Fruit fly (Drosophila melanogaster) whole organism, embryonic: ENCODE results near the gene Cpr67Fa2.

Experiments
- Adf1 ChIP-seq: fragments of 200-800 bp; sonication (Bioruptor generic); IDR thresholded peaks from 2 replicates; pipeline ENCODE4 v1.3.6; 2022; ENCODE audit warnings: missing biosample characterization, missing genetic modification characterization
- C15 ChIP-seq: fragments of 200-800 bp; sonication (Bioruptor generic); IDR thresholded peaks from 3 replicates; pipeline ENCODE4 v1.3.6; 2022; ENCODE audit warnings: missing biosample characterization, missing genetic modification characterization
- CG10979 ChIP-seq: fragments of 200-800 bp; sonication (Bioruptor generic); optimal IDR thresholded peaks from 2 replicates; lab custom pipeline; 2018; ENCODE audit warnings: missing biosample characterization, mild to moderate bottlenecking, missing genetic modification characterization, moderate library complexity
- CG1233 ChIP-seq: fragments of 200-800 bp; sonication (Bioruptor generic); optimal IDR thresholded peaks from 4 replicates; lab custom pipeline; 2018; ENCODE audit warnings: missing biosample characterization, mild to moderate bottlenecking, missing genetic modification characterization
- CG12769 ChIP-seq: fragments of 200-800 bp; sonication (Bioruptor generic); optimal IDR thresholded peaks from 2 replicates; lab custom pipeline; 2019; ENCODE audit warnings: missing biosample characterization, mild to moderate bottlenecking, missing genetic modification characterization, moderate library complexity
- CG13123 ChIP-seq: fragments of 200-800 bp; sonication (Bioruptor generic); optimal IDR thresholded peaks from 2 replicates; lab custom pipeline; 2016; ENCODE audit warnings: missing biosample characterization, missing genetic modification characterization
- CG13287 ChIP-seq: fragments of 200-800 bp; sonication (Bioruptor generic); IDR thresholded peaks from 2 replicates; pipeline ENCODE4 v1.3.6; 2022; ENCODE audit warnings: missing biosample characterization, missing genetic modification characterization; ENCODE audit not compliant: partially characterized antibody
- CG13775 ChIP-seq: fragments of 200-800 bp; sonication (Bioruptor generic); optimal IDR thresholded peaks from 3 replicates; lab custom pipeline; 2017; ENCODE audit warnings: missing biosample characterization, mild to moderate bottlenecking, missing genetic modification characterization
- CG14860 ChIP-seq: fragments of 200-800 bp; sonication (Bioruptor generic); IDR thresholded peaks from 3 replicates; pipeline ENCODE4 v1.3.6; 2022; ENCODE audit warnings: missing biosample characterization, missing genetic modification characterization; ENCODE audit not compliant: partially characterized antibody
- CG16815 ChIP-seq: fragments of 200-800 bp; sonication (Bioruptor generic); optimal IDR thresholded peaks from 3 replicates; lab custom pipeline; 2017; ENCODE audit warnings: missing biosample characterization, mild to moderate bottlenecking, missing genetic modification characterization
- CG18599 ChIP-seq: fragments of 200-800 bp; sonication (Bioruptor generic); optimal IDR thresholded peaks from 3 replicates; lab custom pipeline; 2017; ENCODE audit warnings: missing biosample characterization, missing genetic modification characterization, mild to moderate bottlenecking, moderate library complexity, missing genetic modification reagents
- CG2199 ChIP-seq: fragments of 200-800 bp; sonication (Bioruptor generic); IDR thresholded peaks from 3 replicates; pipeline ENCODE4 v1.3.6; 2022; ENCODE audit warnings: missing biosample characterization, missing genetic modification characterization
- CG2712 ChIP-seq: fragments of 200-800 bp; optimal IDR thresholded peaks from 3 replicates; lab custom pipeline; 2019; ENCODE audit warnings: missing biosample characterization, mild to moderate bottlenecking, missing genetic modification characterization, moderate library complexity
- CG32767 ChIP-seq: fragments of 200-800 bp; sonication (Bioruptor generic); IDR thresholded peaks from 2 replicates; pipeline ENCODE4 v1.3.6; 2022; ENCODE audit warnings: missing biosample characterization, missing genetic modification characterization
- CG32772 ChIP-seq: fragments of 200-800 bp; sonication (Bioruptor generic); IDR thresholded peaks from 2 replicates; pipeline ENCODE4 v1.3.6; 2022; ENCODE audit warnings: missing biosample characterization, missing genetic modification characterization
- CG34376 ChIP-seq: fragments of 200-800 bp; sonication (Bioruptor generic); optimal IDR thresholded peaks from 2 replicates; lab custom pipeline; 2018; ENCODE audit warnings: missing biosample characterization, mild to moderate bottlenecking, missing genetic modification characterization
- CG42726 ChIP-seq: fragments of 200-800 bp; sonication (Bioruptor generic); IDR thresholded peaks from 2 replicates; pipeline ENCODE4 v1.3.6; 2022; ENCODE audit warnings: missing biosample characterization, missing genetic modification characterization; ENCODE audit not compliant: partially characterized antibody
- CG4282 ChIP-seq: fragments of 200-800 bp; sonication (Bioruptor generic); optimal IDR thresholded peaks from 2 replicates; lab custom pipeline; 2016; ENCODE audit warnings: missing biosample characterization, missing genetic modification characterization
- CG4617 ChIP-seq: fragments of 200-800 bp; sonication (Bioruptor generic); optimal IDR thresholded peaks from 3 replicates; lab custom pipeline; 2016; ENCODE audit warnings: missing biosample characterization, missing genetic modification characterization, borderline replicate concordance
- CG6765 ChIP-seq: fragments of 200-800 bp; sonication (Bioruptor generic); optimal IDR thresholded peaks from 3 replicates; lab custom pipeline; 2017; ENCODE audit warnings: missing biosample characterization, mild to moderate bottlenecking, missing genetic modification characterization
- CG6791 ChIP-seq: fragments of 200-800 bp; sonication (Bioruptor generic); IDR thresholded peaks from 3 replicates; pipeline ENCODE4 v1.3.6; 2022; ENCODE audit warnings: missing biosample characterization, missing genetic modification characterization; ENCODE audit not compliant: partially characterized antibody
- CG8944 ChIP-seq: fragments of 200-800 bp; sonication (Bioruptor generic); optimal IDR thresholded peaks from 3 replicates; lab custom pipeline; 2016; ENCODE audit warnings: missing biosample characterization, missing genetic modification characterization
- CG9609 ChIP-seq: fragments of 200-800 bp; sonication (Bioruptor generic); optimal IDR thresholded peaks from 3 replicates; lab custom pipeline; 2016; ENCODE audit warnings: missing biosample characterization, missing genetic modification characterization
- CG9932 ChIP-seq: fragments of 200-800 bp; sonication (Bioruptor generic); IDR thresholded peaks from 2 replicates; pipeline ENCODE4 v1.3.6; 2022; ENCODE audit warnings: missing biosample characterization, missing genetic modification characterization
- Dad ChIP-seq: fragments of 200-800 bp; sonication (Bioruptor generic); optimal IDR thresholded peaks from 3 replicates; lab custom pipeline; 2016; ENCODE audit warnings: missing biosample characterization, missing genetic modification characterization
- Deaf1 ChIP-seq: fragments of 200-800 bp; optimal IDR thresholded peaks from 3 replicates; lab custom pipeline; 2019; ENCODE audit warnings: missing biosample characterization, mild to moderate bottlenecking, missing genetic modification characterization, moderate library complexity
- Dp ChIP-seq: fragments of 200-800 bp; sonication (Bioruptor generic); optimal IDR thresholded peaks from 2 replicates; lab custom pipeline; 2018; ENCODE audit warnings: missing biosample characterization, mild to moderate bottlenecking, missing genetic modification characterization, moderate library complexity
- Drgx ChIP-seq: fragments of 200-800 bp; sonication (Bioruptor generic); IDR thresholded peaks from 2 replicates; pipeline ENCODE4 v1.3.6; 2022; ENCODE audit warnings: missing biosample characterization, missing genetic modification characterization
- Eip74EF ChIP-seq, 2 experiments: fragments of 200-800 bp in 1 of 2; fragments of >200 bp in 1 of 2; sonication (Bioruptor generic) in 1 of 2; optimal IDR thresholded peaks; 2 replicates each; lab custom pipeline; 2017 to 2019; ENCODE audit warnings: missing biosample characterization in 2 of 2, missing genetic modification characterization in 2 of 2, mild to moderate bottlenecking in 1 of 2, moderate library complexity in 1 of 2
- Hr3 ChIP-seq: fragments of 200-800 bp; sonication (Bioruptor generic); optimal IDR thresholded peaks from 3 replicates; lab custom pipeline; 2016; ENCODE audit warnings: missing biosample characterization, missing genetic modification characterization
- Meics ChIP-seq: fragments of 200-800 bp; sonication (Bioruptor generic); optimal IDR thresholded peaks from 2 replicates; lab custom pipeline; 2017; ENCODE audit warnings: missing biosample characterization, mild to moderate bottlenecking, missing genetic modification characterization
- NC2α ChIP-seq: fragments of 200-800 bp; sonication (Bioruptor generic); optimal IDR thresholded peaks from 2 replicates; lab custom pipeline; 2016; ENCODE audit warnings: missing biosample characterization, missing genetic modification characterization
- Neu2 ChIP-seq: fragments of 200-800 bp; sonication (Bioruptor generic); optimal IDR thresholded peaks from 3 replicates; lab custom pipeline; 2016; ENCODE audit warnings: missing biosample characterization, missing genetic modification characterization, borderline replicate concordance
- Rx ChIP-seq: fragments of 200-800 bp; sonication (Bioruptor generic); IDR thresholded peaks from 2 replicates; pipeline ENCODE4 v1.3.6; 2022; ENCODE audit warnings: missing biosample characterization, missing genetic modification characterization
- Stat92E ChIP-seq, 3 experiments: fragments of >200 bp in 2 of 3; fragments of 200-800 bp in 1 of 3; sonication (Bioruptor generic) in 1 of 3; optimal IDR thresholded peaks; 2 replicates each; lab custom pipeline; 2017 to 2019; ENCODE audit warnings: missing biosample characterization in 3 of 3, missing genetic modification characterization in 3 of 3, mild to moderate bottlenecking in 1 of 3, moderate library complexity in 1 of 3
- Vsx1 ChIP-seq: fragments of 200-800 bp; sonication (Bioruptor generic); optimal IDR thresholded peaks from 2 replicates; lab custom pipeline; 2017; ENCODE audit warnings: missing biosample characterization, mild to moderate bottlenecking, missing genetic modification characterization, missing genetic modification reagents
- ab ChIP-seq: fragments of 200-800 bp; sonication (Bioruptor generic); optimal IDR thresholded peaks from 2 replicates; lab custom pipeline; 2016; ENCODE audit warnings: missing biosample characterization, missing genetic modification characterization
- ac ChIP-seq: fragments of 200-800 bp; sonication (Bioruptor generic); optimal IDR thresholded peaks from 3 replicates; lab custom pipeline; 2017; ENCODE audit warnings: missing biosample characterization, mild to moderate bottlenecking, missing genetic modification characterization
- corto ChIP-seq: fragments of 200-800 bp; sonication (Bioruptor generic); optimal IDR thresholded peaks from 2 replicates; lab custom pipeline; 2016; ENCODE audit warnings: missing biosample characterization, mild to moderate bottlenecking, missing genetic modification characterization, moderate library complexity
- gcm2 ChIP-seq: fragments of 200-800 bp; sonication (Bioruptor generic); optimal IDR thresholded peaks from 2 replicates; lab custom pipeline; 2016; ENCODE audit warnings: missing biosample characterization, missing genetic modification characterization
- hth ChIP-seq: fragments of >200 bp; optimal IDR thresholded peaks from 2 replicates; lab custom pipeline; 2017; ENCODE audit warnings: inconsistent platforms
- kni ChIP-seq: fragments of 200-800 bp; sonication (Bioruptor generic); optimal IDR thresholded peaks from 3 replicates; lab custom pipeline; 2017; ENCODE audit warnings: mild to moderate bottlenecking, missing biosample characterization, missing genetic modification reagents, missing genetic modification characterization
- mirr ChIP-seq: fragments of 200-800 bp; sonication (Bioruptor generic); optimal IDR thresholded peaks from 3 replicates; lab custom pipeline; 2018; ENCODE audit warnings: missing biosample characterization, mild to moderate bottlenecking, missing genetic modification characterization
- phol ChIP-seq: fragments of 200-800 bp; sonication (Bioruptor generic); optimal IDR thresholded peaks from 3 replicates; lab custom pipeline; 2018; ENCODE audit warnings: missing biosample characterization, mild to moderate bottlenecking, missing genetic modification characterization, moderate library complexity
- pzg ChIP-seq: fragments of 200-800 bp; sonication (Bioruptor generic); optimal IDR thresholded peaks from 3 replicates; lab custom pipeline; 2018; ENCODE audit warnings: missing biosample characterization, mild to moderate bottlenecking, missing genetic modification characterization, moderate library complexity
- sisA ChIP-seq: fragments of 200-800 bp; sonication (Bioruptor generic); IDR thresholded peaks from 2 replicates; pipeline ENCODE4 v1.3.6; 2022; ENCODE audit warnings: missing biosample characterization, missing genetic modification characterization
- tx ChIP-seq: fragments of 200-800 bp; sonication (Bioruptor generic); optimal IDR thresholded peaks from 2 replicates; lab custom pipeline; 2016; ENCODE audit warnings: missing biosample characterization, missing genetic modification characterization
- z ChIP-seq: fragments of 200-800 bp; sonication (Bioruptor generic); IDR thresholded peaks from 3 replicates; pipeline ENCODE4 v1.3.6; 2022; ENCODE audit warnings: missing biosample characterization, missing genetic modification characterization

Cpr67Fa2 gene

DNA sequence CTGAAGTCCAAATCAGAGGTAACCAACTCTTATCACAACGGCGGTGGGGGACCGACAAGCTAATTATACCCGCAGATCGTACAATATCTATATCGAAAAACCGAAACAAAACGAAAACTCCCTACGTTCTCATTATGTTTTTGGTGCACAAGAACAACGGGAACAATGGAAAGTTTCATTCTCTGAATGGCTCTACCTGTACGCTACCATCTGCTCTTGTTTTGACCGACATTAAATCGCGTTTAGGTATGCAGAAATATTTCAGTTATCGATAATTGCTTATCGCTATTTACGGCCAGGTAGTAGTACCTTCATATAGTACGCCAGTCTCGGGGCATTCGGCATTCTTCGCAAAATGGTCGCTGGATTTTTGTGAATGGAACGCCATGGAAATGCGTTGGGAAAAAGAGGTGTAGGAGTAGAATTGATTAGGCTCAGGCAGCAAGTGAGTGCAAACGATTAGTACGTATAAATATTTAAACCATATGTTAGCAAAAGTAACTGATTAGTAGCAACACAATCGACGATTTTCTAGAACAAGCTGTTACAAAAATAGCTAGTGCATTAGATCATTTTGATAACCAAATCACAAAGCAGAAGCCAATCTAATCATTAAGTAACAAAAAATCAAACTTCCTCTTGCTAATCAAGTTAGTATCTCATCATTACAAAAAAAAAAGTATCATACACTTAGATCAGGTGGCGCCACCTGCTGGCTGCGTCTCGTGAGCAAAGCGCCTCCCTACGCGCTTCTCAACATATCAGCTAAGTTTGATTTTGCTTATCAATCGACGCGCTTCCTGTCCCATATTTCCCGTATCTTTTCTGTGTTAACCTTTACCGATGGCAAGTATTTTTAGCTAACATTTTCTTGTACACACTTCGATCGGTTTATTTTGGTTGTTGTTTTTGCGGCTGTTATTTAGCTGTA lies 28.7 kb upstream of the Cpr67Fa2 start (continued):
- TF ChIP-seq hth (lab: Kevin White, UChicago) (no peak), CG32767 (GFP tag; lab: Robert Waterston, UW) (no peak), CG42726 (no peak), mirr (GFP tag; lab: Kevin White, UChicago) (peak; percentile 44), CG14860 (no peak), Rx (GFP tag; lab: Robert Waterston, UW) (no peak), phol (peak; percentile 2), z (GFP tag; lab: Robert Waterston, UW) (no peak), Neu2 (GFP tag; lab: Kevin White, UChicago) (no peak), Dad (GFP tag; lab: Kevin White, UChicago) (no peak), C15 (GFP tag; lab: Robert Waterston, UW) (no peak), Adf1 (GFP tag; lab: Robert Waterston, UW) (no peak), gcm2 (GFP tag; lab: Kevin White, UChicago) (no peak), CG9932 (no peak), CG12769 (tag; lab: Kevin White, UChicago) (peak; percentile 32), Drgx (GFP tag; lab: Robert Waterston, UW) (no peak), CG13123 (GFP tag; lab: Kevin White, UChicago) (no peak), tx (no peak), CG2712 (tag; lab: Kevin White, UChicago) (no peak), CG8944 (GFP tag; lab: Kevin White, UChicago) (no peak), kni (GFP tag; lab: Kevin White, UChicago) (no peak), Vsx1 (GFP tag; lab: Kevin White, UChicago) (peak; percentile 81), CG6765 (GFP tag; lab: Kevin White, UChicago) (no peak), CG6791 (peak; percentile 51; the same call in 1 of the 3 replicates), Stat92E (GFP tag; optimal IDR thresholded peaks at IDR 0.05; lab: Kevin White, UChicago) (no peak), ab (GFP tag; lab: Kevin White, UChicago) (no peak), CG16815 (GFP tag; lab: Kevin White, UChicago) (no peak), CG10979 (tag; lab: Kevin White, UChicago) (no peak), CG18599 (GFP tag; lab: Kevin White, UChicago) (no peak), Meics (GFP tag; lab: Kevin White, UChicago) (no peak), CG1233 (GFP tag; lab: Kevin White, UChicago) (no peak), CG4617 (GFP tag; lab: Kevin White, UChicago) (no peak), corto (GFP tag; lab: Kevin White, UChicago) (no peak), Deaf1 (tag; lab: Kevin White, UChicago) (no peak), CG9609 (no peak), ac (no peak), CG13775 (GFP tag; lab: Kevin White, UChicago) (no peak), CG34376 (GFP tag; lab: Kevin White, UChicago) (peak; percentile 43), pzg (GFP tag; lab: Kevin White, UChicago) (no peak), Hr3 (GFP tag; lab: Kevin White, UChicago) (no peak), CG2199 (GFP tag; lab: Robert Waterston, UW) (peak; percentile 18; the same call in 1 of the 3 replicates), NC2α (GFP tag; lab: Kevin White, UChicago) (no peak), CG4282 (GFP tag; lab: Kevin White, UChicago) (no peak), CG13287 (GFP tag; lab: Robert Waterston, UW) (no peak), Dp (GFP tag; lab: Kevin White, UChicago) (no peak), CG32772 (GFP tag; lab: Robert Waterston, UW) (no peak), sisA (GFP tag; lab: Robert Waterston, UW) (no peak), Eip74EF (GFP tag; optimal IDR thresholded peaks at IDR 0.05; lab: Kevin White, UChicago) (peak in 1 of 2 experiments; percentile 43)
